Worm (Caenorhabditis elegans) whole organism, L1 larva: ENCODE data around the gene Y4C6B.7.

Experiments
- C34B4.2 ChIP-seq: sonication (generic microtip); optimal IDR thresholded peaks from 2 replicates; lab custom pipeline; 2017; ENCODE audit warnings: mild to moderate bottlenecking, missing genetic modification characterization, missing compliant biosample characterization
- F16B12.6 ChIP-seq: fragments of 150-350 bp; optimal IDR thresholded peaks from 2 replicates; lab custom pipeline; 2014; ENCODE audit warnings: missing biosample characterization, missing genetic modification characterization
- aha-1 ChIP-seq: fragments of 150-350 bp; optimal IDR thresholded peaks from 2 replicates; lab custom pipeline; 2014; ENCODE audit warnings: missing biosample characterization, missing genetic modification characterization
- alr-1 ChIP-seq: fragments of 200-800 bp; sonication (Bioruptor generic); optimal IDR thresholded peaks from 2 replicates; lab custom pipeline; 2018; ENCODE audit warnings: borderline replicate concordance, mild to moderate bottlenecking, missing genetic modification characterization, missing compliant biosample characterization
- blmp-1 ChIP-seq: fragments of 150-350 bp; optimal IDR thresholded peaks from 2 replicates; lab custom pipeline; 2014; ENCODE audit warnings: missing biosample characterization, missing genetic modification characterization
- ceh-63 ChIP-seq: fragments of 200-800 bp; sonication (Bioruptor generic); optimal IDR thresholded peaks from 2 replicates; lab custom pipeline; 2018; ENCODE audit warnings: mild to moderate bottlenecking, missing genetic modification characterization, missing compliant biosample characterization
- ceh-8 ChIP-seq: fragments of 200-800 bp; sonication (Bioruptor generic); optimal IDR thresholded peaks from 2 replicates; lab custom pipeline; 2018; ENCODE audit warnings: mild to moderate bottlenecking, missing genetic modification characterization, moderate library complexity, missing compliant biosample characterization
- ces-1 ChIP-seq: fragments of 150-350 bp; optimal IDR thresholded peaks from 2 replicates; lab custom pipeline; 2014; ENCODE audit warnings: missing biosample characterization, missing genetic modification reagents, missing genetic modification characterization
- dpl-1 ChIP-seq, 3 experiments: fragments of 150-350 bp in 2 of 3; sonication (generic microtip) in 1 of 3; optimal IDR thresholded peaks; 2 replicates each; lab custom pipeline; 2014 to 2017; ENCODE audit warnings: missing biosample characterization in 3 of 3, missing genetic modification characterization in 3 of 3, missing genetic modification reagents in 3 of 3
- dsc-1 ChIP-seq: sonication (generic microtip); optimal IDR thresholded peaks from 2 replicates; lab custom pipeline; 2016; ENCODE audit warnings: mild to moderate bottlenecking, missing genetic modification characterization, missing compliant biosample characterization
- efl-1 ChIP-seq, 4 experiments: fragments of 150-350 bp; optimal IDR thresholded peaks in 3 of 4; peaks in 1 of 4; 1 replicate in 1 of 4; 2 replicates in 3 of 4; lab custom pipeline; 2014; ENCODE audit warnings: missing biosample characterization in 2 of 4, missing genetic modification characterization in 2 of 4, missing genetic modification reagents in 2 of 4
- egl-27 ChIP-seq, 2 experiments: fragments of 150-350 bp in 1 of 2; sonication (generic microtip); optimal IDR thresholded peaks; 3 replicates each; lab custom pipeline; 2017 to 2018; ENCODE audit warnings: missing biosample characterization in 2 of 2, missing genetic modification characterization in 2 of 2, missing genetic modification reagents in 2 of 2
- elt-2 ChIP-seq: sonication (generic microtip); optimal IDR thresholded peaks from 2 replicates; lab custom pipeline; 2016; ENCODE audit warnings: missing genetic modification characterization, mild to moderate bottlenecking, inconsistent platforms, missing compliant biosample characterization, missing genetic modification reagents
- elt-3 ChIP-seq, 6 experiments: fragments of 150-350 bp in 1 of 6; sonication (generic microtip); optimal IDR thresholded peaks; 2 replicates each; lab custom pipeline; 2017 to 2018; ENCODE audit warnings: missing biosample characterization in 6 of 6, missing genetic modification characterization in 6 of 6, inconsistent platforms in 1 of 6
- ets-5 ChIP-seq: fragments of 200-800 bp; sonication (Bioruptor generic); IDR thresholded peaks from 2 replicates; pipeline ENCODE4 v1.3.6; 2022; ENCODE audit warnings: missing genetic modification characterization, missing compliant biosample characterization
- fkh-8 ChIP-seq: sonication (generic microtip); optimal IDR thresholded peaks from 2 replicates; lab custom pipeline; 2016; ENCODE audit warnings: mild to moderate bottlenecking, missing genetic modification characterization, missing compliant biosample characterization
- isw-1 ChIP-seq: fragments of 200-800 bp; sonication (Bioruptor generic); IDR thresholded peaks from 2 replicates; pipeline ENCODE4 v1.3.6; 2022; ENCODE audit warnings: missing genetic modification characterization, missing compliant biosample characterization
- lin-13 ChIP-seq: fragments of 150-350 bp; optimal IDR thresholded peaks from 2 replicates; lab custom pipeline; 2014; ENCODE audit warnings: missing biosample characterization, missing genetic modification reagents, missing genetic modification characterization
- lin-35 ChIP-seq, 2 experiments: fragments of 150-350 bp; optimal IDR thresholded peaks; 2 replicates each; lab custom pipeline; 2014; ENCODE audit warnings: missing biosample characterization in 2 of 2, missing genetic modification characterization in 2 of 2, missing genetic modification reagents in 2 of 2
- lir-3 ChIP-seq: sonication (generic microtip); optimal IDR thresholded peaks from 2 replicates; lab custom pipeline; 2016; ENCODE audit warnings: mild to moderate bottlenecking, missing genetic modification characterization, moderate library complexity, missing compliant biosample characterization; ENCODE audit not compliant: poor library complexity
- lsy-2 ChIP-seq, 2 experiments: fragments of 150-350 bp; optimal IDR thresholded peaks; 2 replicates each; lab custom pipeline; 2014; ENCODE audit warnings: missing biosample characterization in 2 of 2, missing genetic modification characterization in 2 of 2
- mab-9 ChIP-seq: fragments of 200-800 bp; sonication (Bioruptor generic); IDR thresholded peaks from 2 replicates; pipeline ENCODE4 v1.3.6; 2022; ENCODE audit warnings: missing genetic modification reagents, missing genetic modification characterization, missing compliant biosample characterization
- mdl-1 ChIP-seq, 2 experiments: fragments of 150-350 bp; optimal IDR thresholded peaks; 2 replicates each; lab custom pipeline; 2014 to 2017; ENCODE audit warnings: missing biosample characterization in 2 of 2, missing genetic modification characterization in 2 of 2, inconsistent platforms in 1 of 2
- mep-1 ChIP-seq: fragments of 150-350 bp; optimal IDR thresholded peaks from 2 replicates; lab custom pipeline; 2014; ENCODE audit warnings: missing biosample characterization, missing genetic modification characterization
- nhr-11 ChIP-seq: fragments of 150-350 bp; optimal IDR thresholded peaks from 2 replicates; lab custom pipeline; 2014; ENCODE audit warnings: missing biosample characterization, missing genetic modification characterization
- nhr-12 ChIP-seq: sonication (generic microtip); optimal IDR thresholded peaks from 2 replicates; lab custom pipeline; 2017; ENCODE audit warnings: missing biosample characterization, missing genetic modification characterization
- nhr-20 ChIP-seq: sonication (generic microtip); optimal IDR thresholded peaks from 2 replicates; lab custom pipeline; 2016; ENCODE audit warnings: mild to moderate bottlenecking, missing genetic modification characterization, missing compliant biosample characterization
- nhr-71 ChIP-seq: sonication (generic microtip); optimal IDR thresholded peaks from 2 replicates; lab custom pipeline; 2016; ENCODE audit warnings: mild to moderate bottlenecking, missing genetic modification characterization, moderate library complexity, missing compliant biosample characterization
- nhr-85 ChIP-seq: sonication (generic microtip); peaks from one replicate; lab custom pipeline; 2016; ENCODE audit warnings: missing genetic modification characterization, inconsistent platforms, missing compliant biosample characterization
- pax-3 ChIP-seq: fragments of 200-800 bp; sonication (Bioruptor generic); optimal IDR thresholded peaks from 2 replicates; lab custom pipeline; 2018; ENCODE audit warnings: mild to moderate bottlenecking, missing genetic modification characterization, moderate library complexity, missing compliant biosample characterization
- pqm-1 ChIP-seq: sonication (generic microtip); optimal IDR thresholded peaks from 3 replicates; lab custom pipeline; 2017; ENCODE audit warnings: missing biosample characterization, missing genetic modification characterization
- skn-1 ChIP-seq: fragments of 150-350 bp; optimal IDR thresholded peaks from 2 replicates; lab custom pipeline; 2014; ENCODE audit warnings: missing biosample characterization, missing genetic modification characterization
- snpc-4 ChIP-seq: fragments of 150-350 bp; optimal IDR thresholded peaks from 2 replicates; lab custom pipeline; 2014; ENCODE audit warnings: missing biosample characterization, missing genetic modification characterization
- sox-4 ChIP-seq: sonication (generic microtip); optimal IDR thresholded peaks from 2 replicates; lab custom pipeline; 2016; ENCODE audit warnings: missing genetic modification characterization, missing compliant biosample characterization
- sptf-1 ChIP-seq: fragments of 150-350 bp; optimal IDR thresholded peaks from 2 replicates; lab custom pipeline; 2014; ENCODE audit warnings: missing biosample characterization, missing genetic modification characterization
- swsn-7 ChIP-seq: sonication (generic microtip); optimal IDR thresholded peaks from 2 replicates; lab custom pipeline; 2016; ENCODE audit warnings: missing genetic modification characterization, missing compliant biosample characterization
- unc-130 ChIP-seq: fragments of 150-350 bp; optimal IDR thresholded peaks from 2 replicates; lab custom pipeline; 2017; ENCODE audit warnings: missing biosample characterization, missing genetic modification characterization, inconsistent platforms
- unc-98 ChIP-seq: fragments of 200-800 bp; sonication (Bioruptor generic); IDR thresholded peaks from 2 replicates; pipeline ENCODE4 v1.3.6; 2022; ENCODE audit warnings: missing genetic modification characterization, missing compliant biosample characterization
- zip-4 ChIP-seq: fragments of 200-800 bp; sonication (Bioruptor generic); optimal IDR thresholded peaks from 2 replicates; lab custom pipeline; 2018; ENCODE audit warnings: mild to moderate bottlenecking, missing genetic modification characterization, moderate library complexity, missing compliant biosample characterization
- ztf-11 ChIP-seq, 2 experiments: sonication (generic microtip); optimal IDR thresholded peaks; 2 replicates each; lab custom pipeline; 2016 to 2017; ENCODE audit warnings: missing genetic modification characterization in 2 of 2, missing biosample characterization in 1 of 2, missing compliant biosample characterization in 1 of 2
- ztf-4 ChIP-seq: fragments of 150-350 bp; optimal IDR thresholded peaks from 2 replicates; lab custom pipeline; 2014; ENCODE audit warnings: missing biosample characterization, missing genetic modification characterization

Gene Y4C6B.7

DNA sequence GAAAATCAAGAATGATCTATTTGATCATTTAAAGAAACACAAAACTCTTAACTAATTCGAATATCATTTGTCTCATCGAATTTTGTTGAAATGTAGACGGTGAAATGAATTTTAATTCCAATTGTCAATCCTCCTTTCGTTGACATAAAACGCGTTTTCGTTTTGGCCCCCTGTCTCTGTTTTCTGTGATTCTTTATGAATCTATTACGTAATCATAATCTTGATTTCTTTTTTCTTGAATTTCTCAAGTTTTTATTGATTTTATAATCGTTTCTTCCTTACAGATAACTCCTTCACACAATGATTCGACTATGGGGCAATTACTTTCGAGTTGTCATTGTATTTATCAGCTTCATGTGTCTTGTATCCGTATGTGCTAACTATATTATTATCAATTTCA, 21.1 kb downstream of the Y4C6B.7 start, which contains the start of gene Y4C6B.3:
Gene Y4C6B.3, plus strand, starts transcription at position 301 of the 400 bp plus-strand sequence.
- TF ChIP-seq nhr-85 (tag; lab: Kevin White, UChicago) (no peak), F16B12.6 (no peak), mep-1 (no peak), elt-3 (tag; optimal IDR thresholded peaks at IDR 0.05; lab: Kevin White, UChicago) (peak in 1 of 6 experiments; percentile 39)

DNA sequence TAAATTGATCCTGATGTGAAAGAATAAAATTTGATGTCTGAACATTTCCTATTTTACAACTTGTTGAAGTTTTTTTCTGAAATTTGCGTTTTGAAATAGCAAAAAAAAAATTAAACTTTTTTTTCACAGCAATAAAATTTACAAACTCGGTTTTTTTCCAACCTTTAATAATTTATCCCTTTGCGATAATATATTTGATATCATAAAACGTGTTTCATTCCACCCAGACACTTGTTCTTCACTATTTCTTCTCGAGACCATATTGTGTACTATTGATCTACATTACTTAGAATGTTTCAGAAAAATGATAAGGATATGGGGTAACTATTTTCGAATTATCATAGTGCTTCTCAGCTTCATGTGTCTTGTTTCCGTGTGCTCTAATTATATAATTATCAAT, 27.1 kb downstream of the Y4C6B.7 start, which contains the start of gene Y4C6B.4:
Gene Y4C6B.4, plus strand, starts transcription at position 301 of the 400 bp plus-strand sequence.
- TF ChIP-seq ztf-4 (tag; lab: Kevin White, UChicago) (no peak), fkh-8 (tag; lab: Kevin White, UChicago) (no peak), isw-1 (GFP tag; lab: Robert Waterston, UW) (no peak), pax-3 (no peak), nhr-20 (tag; lab: Kevin White, UChicago) (no peak), lin-13 (GFP tag; lab: Kevin White, UChicago) (no peak), sptf-1 (no peak), ces-1 (GFP tag; lab: Kevin White, UChicago) (no peak)

DNA sequence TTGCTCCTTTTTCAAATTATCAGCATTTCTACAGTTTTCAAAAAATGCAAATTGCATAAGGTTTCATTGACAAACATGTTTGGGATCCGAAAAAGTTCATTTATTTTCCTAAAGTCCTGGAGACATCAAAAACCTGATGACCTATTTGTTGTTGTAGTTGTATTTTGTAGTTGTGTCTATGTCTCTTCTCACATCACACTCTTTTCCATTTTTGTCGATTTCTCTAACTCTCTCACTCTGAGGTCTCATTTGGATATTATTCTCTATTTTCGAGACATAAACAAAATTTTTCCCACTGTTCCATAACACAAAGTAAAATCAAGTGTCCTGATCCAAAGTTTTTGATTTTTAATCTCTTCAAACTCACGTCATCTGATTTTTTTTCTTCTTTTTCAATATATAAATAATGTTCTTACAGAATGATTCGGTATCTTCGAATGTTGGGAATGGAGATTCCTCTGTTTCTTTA, 34.4 kb downstream of the Y4C6B.7 start, which contains the start of gene slc-46A:
Gene slc-46A, plus strand, starts transcription at position 419 of the 469 bp plus-strand sequence.
- TF ChIP-seq sox-4 (tag; lab: Kevin White, UChicago) (no peak), skn-1 (tag; lab: Kevin White, UChicago) (no peak), mab-9 (GFP tag; lab: Robert Waterston, UW) (no peak), blmp-1 (tag; lab: Kevin White, UChicago) (no peak), nhr-11 (no peak), nhr-12 (tag; lab: Kevin White, UChicago) (no peak), pqm-1 (tag; lab: Kevin White, UChicago) (no peak), dpl-1 (GFP tag; optimal IDR thresholded peaks at IDR 0.05; lab: Kevin White, UChicago) (peak in 2 of 3 experiments; percentile 0 to 8), nhr-20 (tag; lab: Kevin White, UChicago) (peak; percentile 43), pax-3 (no peak), dsc-1 (tag; lab: Kevin White, UChicago) (no peak), ztf-4 (tag; lab: Kevin White, UChicago) (no peak), mdl-1 (tag; optimal IDR thresholded peaks at IDR 0.05; lab: Kevin White, UChicago) (no peak), nhr-71 (tag; lab: Kevin White, UChicago) (peak; percentile 26), alr-1 (no peak), elt-3 (tag; optimal IDR thresholded peaks at IDR 0.05; lab: Kevin White, UChicago) (peak in 1 of 6 experiments; percentile 8), snpc-4 (tag; lab: Kevin White, UChicago) (peak; percentile 51), efl-1 (optimal IDR thresholded peaks at IDR 0.05; lab: Kevin White, UChicago) (peak; percentile 49 to 50), efl-1 (GFP tag; optimal IDR thresholded peaks at IDR 0.05 in 1 of 2; lab: Kevin White, UChicago) (peak in 1 of 2 experiments; percentile 18), ztf-11 (tag; optimal IDR thresholded peaks at IDR 0.05; lab: Kevin White, UChicago) (no peak), sptf-1 (no peak), ets-5 (GFP tag; lab: Robert Waterston, UW) (no peak), ceh-8 (GFP tag; lab: Kevin White, UChicago) (no peak), egl-27 (tag; optimal IDR thresholded peaks at IDR 0.05; lab: Kevin White, UChicago) (no peak), lin-35 (GFP tag; optimal IDR thresholded peaks at IDR 0.05; lab: Kevin White, UChicago) (peak in 1 of 2 experiments; percentile 37), swsn-7 (tag; lab: Kevin White, UChicago) (peak; percentile 24), ceh-63 (GFP tag; lab: Kevin White, UChicago) (no peak), C34B4.2 (tag; lab: Kevin White, UChicago) (no peak), F16B12.6 (no peak), nhr-85 (tag; lab: Kevin White, UChicago) (peak; percentile 77), elt-2 (tag; lab: Kevin White, UChicago) (peak; percentile 2), zip-4 (GFP tag; lab: Kevin White, UChicago) (no peak), aha-1 (tag; lab: Kevin White, UChicago) (no peak), unc-130 (tag; lab: Kevin White, UChicago) (no peak), unc-98 (GFP tag; lab: Robert Waterston, UW) (no peak), lsy-2 (tag; optimal IDR thresholded peaks at IDR 0.05; lab: Kevin White, UChicago) (peak; percentile 20 to 24), mep-1 (peak; percentile 20), lir-3 (no peak), fkh-8 (tag; lab: Kevin White, UChicago) (no peak)
- TF ChIP-seq, all 84 proteins: peak for 12
